Worm (Caenorhabditis elegans) whole organism, mixed stage, embryonic: Measurements from ENCODE around the gene W06A7.2.

Source experiments
- blmp-1 ChIP-seq: fragments of 150-350 bp; optimal IDR thresholded peaks from 2 replicates; lab custom pipeline; 2014; ENCODE audit warnings: missing biosample characterization, missing genetic modification characterization
- drap-1 ChIP-seq: fragments of 200-800 bp; sonication (Bioruptor generic); optimal IDR thresholded peaks from 3 replicates; lab custom pipeline; 2018; ENCODE audit warnings: mild to moderate bottlenecking, missing genetic modification characterization, missing compliant biosample characterization
- hlh-1 ChIP-seq: fragments of 150-350 bp; optimal IDR thresholded peaks from 2 replicates; lab custom pipeline; 2014; ENCODE audit warnings: missing biosample characterization, missing genetic modification reagents, missing genetic modification characterization
- nhr-12 ChIP-seq: fragments of 150-350 bp; optimal IDR thresholded peaks from 2 replicates; lab custom pipeline; 2014; ENCODE audit warnings: missing biosample characterization, missing genetic modification characterization
- nhr-237 ChIP-seq: fragments of 150-350 bp; optimal IDR thresholded peaks from 2 replicates; lab custom pipeline; 2014; ENCODE audit warnings: missing biosample characterization, missing genetic modification characterization
- nhr-76 ChIP-seq: sonication (generic microtip); optimal IDR thresholded peaks from 2 replicates; lab custom pipeline; 2017; ENCODE audit warnings: missing biosample characterization, missing genetic modification characterization
- sem-2 ChIP-seq: fragments of 200-800 bp; sonication (Bioruptor generic); optimal IDR thresholded peaks from 2 replicates; lab custom pipeline; 2018; ENCODE audit warnings: mild to moderate bottlenecking, missing genetic modification characterization, missing compliant biosample characterization
- snpc-4 ChIP-seq: fragments of 150-350 bp; optimal IDR thresholded peaks from 2 replicates; lab custom pipeline; 2014; ENCODE audit warnings: missing biosample characterization, missing genetic modification characterization
- unc-39 ChIP-seq: fragments of 150-350 bp; optimal IDR thresholded peaks from 2 replicates; lab custom pipeline; 2014; ENCODE audit warnings: missing biosample characterization, missing genetic modification characterization
- unc-62 ChIP-seq: fragments of 150-350 bp; optimal IDR thresholded peaks from 2 replicates; lab custom pipeline; 2014; ENCODE audit warnings: missing biosample characterization, missing genetic modification reagents, missing genetic modification characterization
- ztf-11 ChIP-seq: fragments of 150-350 bp; optimal IDR thresholded peaks from 2 replicates; lab custom pipeline; 2014; ENCODE audit warnings: missing biosample characterization, missing genetic modification characterization

- TF ChIP-seq sem-2 (no peak), nhr-12 (tag; lab: Kevin White, UChicago) (no peak), ztf-11 (tag; lab: Kevin White, UChicago) (no peak), nhr-237 (tag; lab: Kevin White, UChicago) (no peak), snpc-4 (tag; lab: Kevin White, UChicago) (no peak), blmp-1 (tag; lab: Kevin White, UChicago) (no peak), hlh-1 (no peak), nhr-76 (tag; lab: Kevin White, UChicago) (no peak), unc-39 (tag; lab: Kevin White, UChicago) (no peak), unc-62 (GFP tag; lab: Kevin White, UChicago) (no peak), drap-1 (GFP tag; lab: Kevin White, UChicago) (no peak)
Measured at ce11 chrV:14813566-14813965, 8.1 kb upstream of the W06A7.2 start.
